Worm (Caenorhabditis elegans) whole organism, L4/young adult: Measurements from ENCODE around the gene C54F6.5.

ENCODE experiments used
- dao-5 ChIP-seq: sonication (generic microtip); optimal IDR thresholded peaks from 2 replicates; lab custom pipeline; 2016; ENCODE audit warnings: missing genotype, missing genetic modification characterization, moderate library complexity, missing compliant biosample characterization
- him-1 ChIP-seq: sonication (generic microtip); optimal IDR thresholded peaks from 2 replicates; lab custom pipeline; 2016; ENCODE audit warnings: missing genotype, missing genetic modification reagents, missing genetic modification characterization, missing compliant biosample characterization

DNA sequence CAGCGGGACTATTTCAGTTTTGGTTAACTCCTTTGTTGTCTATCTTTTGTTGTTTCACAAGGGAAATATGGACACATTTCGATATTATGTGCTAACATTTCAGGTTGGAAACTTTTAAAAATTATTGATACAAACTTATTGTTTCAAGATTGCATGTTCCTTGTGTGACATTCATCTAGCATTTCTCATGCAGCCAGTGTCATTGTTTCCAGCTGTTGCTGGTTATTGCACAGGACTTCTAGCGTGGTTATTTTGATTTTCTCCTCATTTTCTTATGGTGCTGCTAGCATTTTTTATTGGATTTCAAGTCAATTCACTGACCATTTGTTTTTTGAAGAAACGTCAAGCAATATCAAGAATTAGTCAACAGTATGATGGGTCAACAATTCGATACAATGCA, 27.0 kb downstream of the C54F6.5 start:
- TF ChIP-seq him-1, result no peak
- TF ChIP-seq dao-5, result no peak
